Fruit fly (Drosophila melanogaster) whole organism, embryonic: ENCODE measurements around the gene CG6163.

ENCODE experiments used
- Awh ChIP-seq: fragments of 200-800 bp; sonication (Bioruptor generic); IDR thresholded peaks from 2 replicates; pipeline ENCODE4, ENCODE4 v1.3.6; 2022; ENCODE audit warnings: missing biosample characterization, missing genetic modification characterization
- Blimp-1 ChIP-seq: fragments of 200-800 bp; sonication (Bioruptor generic); optimal IDR thresholded peaks from 3 replicates; lab custom pipeline; 2018; ENCODE audit warnings: missing biosample characterization, missing genetic modification characterization, mild to moderate bottlenecking, moderate library complexity, missing genetic modification reagents
- CG1024 ChIP-seq: fragments of 200-800 bp; sonication (Bioruptor generic); IDR thresholded peaks from 2 replicates; pipeline ENCODE4 v1.3.6; 2022; ENCODE audit warnings: missing biosample characterization, missing genetic modification characterization
- CG10543 ChIP-seq: fragments of 200-800 bp; sonication (Bioruptor generic); optimal IDR thresholded peaks from 3 replicates; lab custom pipeline; 2017; ENCODE audit warnings: missing biosample characterization, mild to moderate bottlenecking, missing genetic modification characterization, moderate library complexity
- CG13775 ChIP-seq: fragments of 200-800 bp; sonication (Bioruptor generic); optimal IDR thresholded peaks from 3 replicates; lab custom pipeline; 2017; ENCODE audit warnings: missing biosample characterization, mild to moderate bottlenecking, missing genetic modification characterization
- CG14965 ChIP-seq: fragments of 200-800 bp; sonication (Bioruptor generic); optimal IDR thresholded peaks from 2 replicates; lab custom pipeline; 2016; ENCODE audit warnings: missing biosample characterization, missing genetic modification characterization, borderline replicate concordance
- CG15269 ChIP-seq: fragments of 200-800 bp; sonication (Bioruptor generic); optimal IDR thresholded peaks from 2 replicates; lab custom pipeline; 2018; ENCODE audit warnings: missing biosample characterization, mild to moderate bottlenecking, missing genetic modification characterization, moderate library complexity
- CG1602 ChIP-seq: fragments of 200-800 bp; sonication (Bioruptor generic); optimal IDR thresholded peaks from 3 replicates; lab custom pipeline; 2016; ENCODE audit warnings: missing biosample characterization, missing genetic modification characterization
- CG2199 ChIP-seq: fragments of 200-800 bp; sonication (Bioruptor generic); IDR thresholded peaks from 3 replicates; pipeline ENCODE4 v1.3.6; 2022; ENCODE audit warnings: missing biosample characterization, missing genetic modification characterization
- CG30431 ChIP-seq: fragments of 200-800 bp; sonication (Bioruptor generic); optimal IDR thresholded peaks from 2 replicates; lab custom pipeline; 2017; ENCODE audit warnings: missing biosample characterization, missing genetic modification characterization
- CG33557 ChIP-seq: fragments of 200-800 bp; sonication (Bioruptor generic); optimal IDR thresholded peaks from 2 replicates; lab custom pipeline; 2019; ENCODE audit warnings: missing biosample characterization, mild to moderate bottlenecking, missing genetic modification characterization, moderate library complexity
- CG8478 ChIP-seq: fragments of >200 bp; optimal IDR thresholded peaks from 2 replicates; lab custom pipeline; 2018
- CG9437 ChIP-seq: fragments of 200-800 bp; sonication (Bioruptor generic); optimal IDR thresholded peaks from 2 replicates; lab custom pipeline; 2018; ENCODE audit warnings: missing biosample characterization, mild to moderate bottlenecking, missing genetic modification characterization
- CG9727 ChIP-seq: fragments of 200-800 bp; sonication (Bioruptor generic); optimal IDR thresholded peaks from 3 replicates; lab custom pipeline; 2017; ENCODE audit warnings: missing biosample characterization, mild to moderate bottlenecking, missing genetic modification characterization
- CG9876 ChIP-seq: fragments of 200-800 bp; sonication (Bioruptor generic); optimal IDR thresholded peaks from 2 replicates; lab custom pipeline; 2016; ENCODE audit warnings: missing biosample characterization, missing genetic modification characterization
- Dip3 ChIP-seq: fragments of 200-800 bp; sonication (Bioruptor generic); optimal IDR thresholded peaks from 3 replicates; lab custom pipeline; 2016; ENCODE audit warnings: missing biosample characterization, missing genetic modification characterization
- Drgx ChIP-seq: fragments of 200-800 bp; sonication (Bioruptor generic); IDR thresholded peaks from 2 replicates; pipeline ENCODE4 v1.3.6; 2022; ENCODE audit warnings: missing biosample characterization, missing genetic modification characterization
- Mad ChIP-seq: fragments of 200-800 bp; sonication (Bioruptor generic); optimal IDR thresholded peaks from 2 replicates; lab custom pipeline; 2016; ENCODE audit warnings: missing biosample characterization, missing genetic modification characterization
- Med ChIP-seq: fragments of 200-800 bp; sonication (Bioruptor generic); peaks from one replicate; lab custom pipeline; 2016; ENCODE audit warnings: missing biosample characterization, missing genetic modification characterization, mild to moderate bottlenecking, inconsistent platforms, moderate library complexity
- Nf-YA ChIP-seq: fragments of 200-800 bp; sonication (Bioruptor generic); IDR thresholded peaks from 2 replicates; pipeline ENCODE4 v1.3.6; 2022; ENCODE audit warnings: missing biosample characterization, missing genetic modification characterization
- Rfx ChIP-seq: fragments of 200-800 bp; sonication (Bioruptor generic); IDR thresholded peaks from 2 replicates; pipeline ENCODE4 v1.3.6; 2022; ENCODE audit warnings: missing biosample characterization, missing genetic modification characterization
- Sin3A ChIP-seq: fragments of >200 bp; optimal IDR thresholded peaks from 2 replicates; lab custom pipeline; 2018
- Spps ChIP-seq: fragments of 200-800 bp; sonication (Bioruptor generic); optimal IDR thresholded peaks from 2 replicates; lab custom pipeline; 2018; ENCODE audit warnings: missing biosample characterization, mild to moderate bottlenecking, missing genetic modification characterization
- Usf ChIP-seq: fragments of 200-800 bp; sonication (Bioruptor generic); optimal IDR thresholded peaks from 2 replicates; lab custom pipeline; 2017; ENCODE audit warnings: missing genotype, missing biosample characterization, missing genetic modification characterization
- Xrp1 ChIP-seq: fragments of 200-800 bp; sonication (Bioruptor generic); IDR thresholded peaks from 2 replicates; pipeline ENCODE4 v1.3.6; 2022; ENCODE audit warnings: missing biosample characterization, missing genetic modification characterization
- YL-1 ChIP-seq: fragments of 200-800 bp; sonication (Bioruptor generic); optimal IDR thresholded peaks from 3 replicates; lab custom pipeline; 2017; ENCODE audit warnings: missing biosample characterization, mild to moderate bottlenecking, missing genetic modification characterization
- cato ChIP-seq: fragments of 200-800 bp; sonication (Bioruptor generic); optimal IDR thresholded peaks from 2 replicates; lab custom pipeline; 2016; ENCODE audit warnings: missing biosample characterization, missing genetic modification characterization, borderline replicate concordance
- crc ChIP-seq: fragments of 200-800 bp; sonication (Bioruptor generic); optimal IDR thresholded peaks from 2 replicates; lab custom pipeline; 2016; ENCODE audit warnings: missing biosample characterization, missing genetic modification characterization
- dmrt99B ChIP-seq: fragments of 200-800 bp; sonication (Bioruptor generic); optimal IDR thresholded peaks from 2 replicates; lab custom pipeline; 2018; ENCODE audit warnings: missing biosample characterization, mild to moderate bottlenecking, missing genetic modification characterization, moderate library complexity
- dpn ChIP-seq, 2 experiments: fragments of 200-800 bp; sonication (Bioruptor generic); optimal IDR thresholded peaks; 3 replicates each; lab custom pipeline; 2016; ENCODE audit warnings: missing biosample characterization in 2 of 2, missing genetic modification characterization in 2 of 2
- dysf ChIP-seq: fragments of 200-800 bp; sonication (Bioruptor generic); IDR thresholded peaks from 3 replicates; pipeline ENCODE4 v1.3.6; 2022; ENCODE audit warnings: missing biosample characterization, missing genetic modification characterization
- eve ChIP-seq, 2 experiments: fragments of >200 bp; optimal IDR thresholded peaks; 2 replicates each; lab custom pipeline; 2017; ENCODE audit warnings: missing biosample characterization in 2 of 2, missing genetic modification characterization in 2 of 2
- ewg ChIP-seq: fragments of 200-800 bp; sonication (Bioruptor generic); optimal IDR thresholded peaks from 3 replicates; lab custom pipeline; 2017; ENCODE audit warnings: mild to moderate bottlenecking, missing biosample characterization, missing genetic modification reagents, missing genetic modification characterization
- exex ChIP-seq: fragments of 200-800 bp; sonication (Bioruptor generic); optimal IDR thresholded peaks from 4 replicates; lab custom pipeline; 2018; ENCODE audit warnings: missing biosample characterization, mild to moderate bottlenecking, missing genetic modification characterization, moderate library complexity
- lbe ChIP-seq: fragments of 200-800 bp; sonication (Bioruptor generic); optimal IDR thresholded peaks from 2 replicates; lab custom pipeline; 2016; ENCODE audit warnings: missing biosample characterization, mild to moderate bottlenecking, missing genetic modification characterization
- nom ChIP-seq: fragments of 200-800 bp; sonication (Bioruptor generic); optimal IDR thresholded peaks from 2 replicates; lab custom pipeline; 2017; ENCODE audit warnings: missing biosample characterization, missing genetic modification characterization, mild to moderate bottlenecking, moderate library complexity, missing genetic modification reagents
- pb ChIP-seq: fragments of 200-800 bp; sonication (Bioruptor generic); optimal IDR thresholded peaks from 3 replicates; lab custom pipeline; 2016; ENCODE audit warnings: missing biosample characterization, missing genetic modification characterization
- psq ChIP-seq: fragments of 200-800 bp; sonication (Bioruptor generic); optimal IDR thresholded peaks from 2 replicates; lab custom pipeline; 2017; ENCODE audit warnings: missing biosample characterization, missing genetic modification characterization
- ro ChIP-seq: fragments of 200-800 bp; sonication (Bioruptor generic); IDR thresholded peaks from 2 replicates; pipeline ENCODE4 v1.3.6; 2022; ENCODE audit warnings: missing biosample characterization, missing genetic modification characterization
- sisA ChIP-seq: fragments of 200-800 bp; sonication (Bioruptor generic); IDR thresholded peaks from 2 replicates; pipeline ENCODE4 v1.3.6; 2022; ENCODE audit warnings: missing biosample characterization, missing genetic modification characterization
- ttk ChIP-seq: fragments of 200-800 bp; sonication (Bioruptor generic); IDR thresholded peaks from 2 replicates; pipeline ENCODE4 v2.1.2; 2022; ENCODE audit warnings: missing biosample characterization, missing genetic modification characterization
- wek ChIP-seq: fragments of 200-800 bp; sonication (Bioruptor generic); optimal IDR thresholded peaks from 3 replicates; lab custom pipeline; 2018; ENCODE audit warnings: missing biosample characterization, mild to moderate bottlenecking, missing genetic modification characterization, moderate library complexity
- z ChIP-seq: fragments of 200-800 bp; sonication (Bioruptor generic); IDR thresholded peaks from 3 replicates; pipeline ENCODE4 v1.3.6; 2022; ENCODE audit warnings: missing biosample characterization, missing genetic modification characterization
- zen ChIP-seq: fragments of 200-800 bp; sonication (Bioruptor generic); optimal IDR thresholded peaks from 3 replicates; lab custom pipeline; 2018; ENCODE audit warnings: missing biosample characterization, mild to moderate bottlenecking, missing genetic modification characterization, moderate library complexity
- zfh1 ChIP-seq: fragments of 200-800 bp; sonication (Bioruptor generic); IDR thresholded peaks from 3 replicates; pipeline ENCODE4 v1.3.6; 2022; ENCODE audit warnings: missing biosample characterization, missing genetic modification characterization

CG6163 gene

dm6 chr3L:11373080-11373812 lies 8.6 kb upstream of the CG6163 start (continued):
- 0 out of 3 replicates have a peak, but pooled peaks have one; percentile 25 for TF ChIP-seq zfh1 (GFP tag; lab: Robert Waterston, UW)

dm6 chr3L:11372449-11372848 lies 7.8 kb upstream of the CG6163 start:
- TF ChIP-seq Xrp1 (GFP tag; lab: Robert Waterston, UW) (0 out of 2 replicates have a peak, but pooled peaks have one; percentile 23), YL-1 (GFP tag; lab: Kevin White, UChicago) (no peak), Rfx (GFP tag; lab: Robert Waterston, UW) (no peak), CG2199 (GFP tag; lab: Robert Waterston, UW) (0 out of 3 replicates have a peak, but pooled peaks have one; percentile 50), CG9727 (GFP tag; lab: Kevin White, UChicago) (no peak), CG13775 (no peak), wek (GFP tag; lab: Kevin White, UChicago) (no peak), Nf-YA (no peak), exex (tag; lab: Kevin White, UChicago) (no peak), Drgx (GFP tag; lab: Robert Waterston, UW) (0 out of 2 replicates have a peak, but pooled peaks have one; percentile 11), CG9876 (GFP tag; lab: Kevin White, UChicago) (no peak), z (GFP tag; lab: Robert Waterston, UW) (0 out of 3 replicates have a peak, but pooled peaks have one; percentile 48), Mad (GFP tag; lab: Kevin White, UChicago) (no peak), Blimp-1 (GFP tag; lab: Kevin White, UChicago) (no peak), CG10543 (GFP tag; lab: Kevin White, UChicago) (no peak), ro (no peak), ttk (no peak), eve (GFP tag; optimal IDR thresholded peaks at IDR 0.05; lab: Kevin White, UChicago) (peak in 1 of 2 experiments; percentile 5), CG1602 (GFP tag; lab: Kevin White, UChicago) (no peak), CG8478 (lab: Kevin White, UChicago) (no peak), Spps (tag; lab: Kevin White, UChicago) (no peak), dmrt99B (tag; lab: Kevin White, UChicago) (peak; percentile 2), cato (no peak), CG30431 (GFP tag; lab: Kevin White, UChicago) (no peak), ewg (GFP tag; lab: Kevin White, UChicago) (no peak)
- TF ChIP-seq, all 482 proteins: peak for 6

- TF ChIP-seq nom (GFP tag; lab: Kevin White, UChicago) (peak; percentile 10), ro (0 out of 2 replicates have a peak, but pooled peaks have one; percentile 16), Med (peak; percentile 50), dysf (GFP tag; lab: Robert Waterston, UW) (0 out of 3 replicates have a peak, but pooled peaks have one; percentile 12), Usf (no peak), lbe (GFP tag; lab: Kevin White, UChicago) (no peak)
These were observed 6.7 kb upstream of the CG6163 start for dm6 chr3L:11371342-11371741.

dm6 chr3L:11369778-11370684 lies 5.3 kb upstream of the CG6163 start:
- TF ChIP-seq crc (no peak), pb (GFP tag; lab: Kevin White, UChicago) (peak; percentile 58), zen (tag; lab: Kevin White, UChicago) (peak; percentile 45), Awh (GFP tag; lab: Robert Waterston, UW) (no peak), sisA (GFP tag; lab: Robert Waterston, UW) (peak; percentile 26; the same call in 1 of the 2 replicates), CG33557 (GFP tag; lab: Kevin White, UChicago) (no peak), dpn (GFP tag; optimal IDR thresholded peaks at IDR 0.05; lab: Kevin White, UChicago) (no peak), Dip3 (GFP tag; lab: Kevin White, UChicago) (no peak), CG14965 (GFP tag; lab: Kevin White, UChicago) (no peak), CG1024 (GFP tag; lab: Robert Waterston, UW) (no peak), CG15269 (tag; lab: Kevin White, UChicago) (no peak), CG9437 (GFP tag; lab: Kevin White, UChicago) (no peak), Sin3A (lab: Kevin White, UChicago) (no peak), psq (no peak)
